Worm (Caenorhabditis elegans) whole organism, L1 larva: ENCODE measurements around the gene T24D5.2.
A peak's percentile ranks its signal among the peaks of the same experiment; 100 is the strongest.

Experiments used
- C04F5.9 ChIP-seq: sonication (generic microtip); optimal IDR thresholded peaks from 2 replicates; lab custom pipeline; 2016; ENCODE audit warnings: missing genetic modification characterization, missing compliant biosample characterization
- ama-1 ChIP-seq: fragments of 150-350 bp; optimal IDR thresholded peaks from 2 replicates; lab custom pipeline; 2014
- blmp-1 ChIP-seq: fragments of 150-350 bp; optimal IDR thresholded peaks from 2 replicates; lab custom pipeline; 2014; ENCODE audit warnings: missing biosample characterization, missing genetic modification characterization
- ceh-63 ChIP-seq: fragments of 200-800 bp; sonication (Bioruptor generic); optimal IDR thresholded peaks from 2 replicates; lab custom pipeline; 2018; ENCODE audit warnings: mild to moderate bottlenecking, missing genetic modification characterization, missing compliant biosample characterization
- ceh-8 ChIP-seq: fragments of 200-800 bp; sonication (Bioruptor generic); optimal IDR thresholded peaks from 2 replicates; lab custom pipeline; 2018; ENCODE audit warnings: mild to moderate bottlenecking, missing genetic modification characterization, moderate library complexity, missing compliant biosample characterization
- ceh-82 ChIP-seq, 3 experiments: fragments of 150-350 bp in 1 of 3; sonication (generic microtip) in 2 of 3; optimal IDR thresholded peaks; 2 replicates each; lab custom pipeline; 2014 to 2017; ENCODE audit warnings: missing biosample characterization in 3 of 3, missing genetic modification characterization in 3 of 3
- ceh-88 ChIP-seq: fragments of 200-800 bp; sonication (Bioruptor generic); IDR thresholded peaks from 2 replicates; pipeline ENCODE4 v1.3.6; 2022; ENCODE audit warnings: missing genetic modification characterization, missing compliant biosample characterization
- ces-1 ChIP-seq: fragments of 150-350 bp; optimal IDR thresholded peaks from 2 replicates; lab custom pipeline; 2014; ENCODE audit warnings: missing biosample characterization, missing genetic modification reagents, missing genetic modification characterization
- dpl-1 ChIP-seq, 3 experiments: fragments of 150-350 bp in 2 of 3; sonication (generic microtip) in 1 of 3; optimal IDR thresholded peaks; 2 replicates each; lab custom pipeline; 2014 to 2017; ENCODE audit warnings: missing biosample characterization in 3 of 3, missing genetic modification characterization in 3 of 3, missing genetic modification reagents in 3 of 3
- dsc-1 ChIP-seq: sonication (generic microtip); optimal IDR thresholded peaks from 2 replicates; lab custom pipeline; 2016; ENCODE audit warnings: mild to moderate bottlenecking, missing genetic modification characterization, missing compliant biosample characterization
- efl-1 ChIP-seq, 4 experiments: fragments of 150-350 bp; optimal IDR thresholded peaks in 3 of 4; peaks in 1 of 4; 1 replicate in 1 of 4; 2 replicates in 3 of 4; lab custom pipeline; 2014; ENCODE audit warnings: missing biosample characterization in 2 of 4, missing genetic modification characterization in 2 of 4, missing genetic modification reagents in 2 of 4
- efl-3 ChIP-seq: fragments of 200-800 bp; sonication (Bioruptor generic); optimal IDR thresholded peaks from 2 replicates; lab custom pipeline; 2018; ENCODE audit warnings: mild to moderate bottlenecking, missing genetic modification characterization, missing compliant biosample characterization
- egl-27 ChIP-seq, 2 experiments: fragments of 150-350 bp in 1 of 2; sonication (generic microtip); optimal IDR thresholded peaks; 3 replicates each; lab custom pipeline; 2017 to 2018; ENCODE audit warnings: missing biosample characterization in 2 of 2, missing genetic modification characterization in 2 of 2, missing genetic modification reagents in 2 of 2
- elt-2 ChIP-seq: sonication (generic microtip); optimal IDR thresholded peaks from 2 replicates; lab custom pipeline; 2016; ENCODE audit warnings: missing genetic modification characterization, mild to moderate bottlenecking, inconsistent platforms, missing compliant biosample characterization, missing genetic modification reagents
- fkh-10 ChIP-seq: sonication (generic microtip); optimal IDR thresholded peaks from 2 replicates; lab custom pipeline; 2017; ENCODE audit warnings: missing biosample characterization, missing genetic modification reagents, missing genetic modification characterization
- fkh-8 ChIP-seq: sonication (generic microtip); optimal IDR thresholded peaks from 2 replicates; lab custom pipeline; 2016; ENCODE audit warnings: mild to moderate bottlenecking, missing genetic modification characterization, missing compliant biosample characterization
- fos-1 ChIP-seq: fragments of 150-350 bp; optimal IDR thresholded peaks from 2 replicates; lab custom pipeline; 2014; ENCODE audit warnings: missing biosample characterization, missing genetic modification characterization
- hlh-17 ChIP-seq: fragments of 200-800 bp; sonication (Bioruptor generic); optimal IDR thresholded peaks from 2 replicates; lab custom pipeline; 2018; ENCODE audit warnings: missing genetic modification characterization, mild to moderate bottlenecking, missing compliant biosample characterization, moderate library complexity, borderline replicate concordance
- hlh-4 ChIP-seq: sonication (generic microtip); optimal IDR thresholded peaks from 2 replicates; lab custom pipeline; 2016; ENCODE audit warnings: mild to moderate bottlenecking, missing genetic modification characterization, missing compliant biosample characterization
- jun-1 ChIP-seq: fragments of 150-350 bp; optimal IDR thresholded peaks from 2 replicates; lab custom pipeline; 2014; ENCODE audit warnings: missing biosample characterization, missing genetic modification reagents, missing genetic modification characterization
- lin-14 ChIP-seq: fragments of 200-800 bp; sonication (Bioruptor generic); optimal IDR thresholded peaks from 2 replicates; lab custom pipeline; 2018; ENCODE audit warnings: mild to moderate bottlenecking, missing genetic modification characterization, moderate library complexity, missing compliant biosample characterization
- lsy-2 ChIP-seq, 2 experiments: fragments of 150-350 bp; optimal IDR thresholded peaks; 2 replicates each; lab custom pipeline; 2014; ENCODE audit warnings: missing biosample characterization in 2 of 2, missing genetic modification characterization in 2 of 2
- mef-2 ChIP-seq: fragments of 150-350 bp; optimal IDR thresholded peaks from 2 replicates; lab custom pipeline; 2014; ENCODE audit warnings: missing biosample characterization, missing genetic modification characterization
- nhr-237 ChIP-seq: fragments of 150-350 bp; optimal IDR thresholded peaks from 2 replicates; lab custom pipeline; 2014; ENCODE audit warnings: missing biosample characterization, missing genetic modification characterization
- nhr-76 ChIP-seq: sonication (generic microtip); optimal IDR thresholded peaks from 2 replicates; lab custom pipeline; 2017; ENCODE audit warnings: missing biosample characterization, missing genetic modification characterization
- nhr-77 ChIP-seq: fragments of 150-350 bp; optimal IDR thresholded peaks from 2 replicates; lab custom pipeline; 2014; ENCODE audit warnings: missing biosample characterization, missing genetic modification characterization
- nhr-84 ChIP-seq: sonication (generic microtip); optimal IDR thresholded peaks from 2 replicates; lab custom pipeline; 2017; ENCODE audit warnings: missing biosample characterization, missing genetic modification characterization
- nhr-85 ChIP-seq: sonication (generic microtip); peaks from one replicate; lab custom pipeline; 2016; ENCODE audit warnings: missing genetic modification characterization, inconsistent platforms, missing compliant biosample characterization
- pax-3 ChIP-seq: fragments of 200-800 bp; sonication (Bioruptor generic); optimal IDR thresholded peaks from 2 replicates; lab custom pipeline; 2018; ENCODE audit warnings: mild to moderate bottlenecking, missing genetic modification characterization, moderate library complexity, missing compliant biosample characterization
- sox-4 ChIP-seq: sonication (generic microtip); optimal IDR thresholded peaks from 2 replicates; lab custom pipeline; 2016; ENCODE audit warnings: missing genetic modification characterization, missing compliant biosample characterization
- swsn-7 ChIP-seq: sonication (generic microtip); optimal IDR thresholded peaks from 2 replicates; lab custom pipeline; 2016; ENCODE audit warnings: missing genetic modification characterization, missing compliant biosample characterization
- tbx-2 ChIP-seq: sonication (generic microtip); optimal IDR thresholded peaks from 2 replicates; lab custom pipeline; 2016; ENCODE audit warnings: missing genetic modification characterization, missing compliant biosample characterization
- unc-130 ChIP-seq: fragments of 150-350 bp; optimal IDR thresholded peaks from 2 replicates; lab custom pipeline; 2017; ENCODE audit warnings: missing biosample characterization, missing genetic modification characterization, inconsistent platforms
- unc-62 ChIP-seq: fragments of 150-350 bp; optimal IDR thresholded peaks from 2 replicates; lab custom pipeline; 2014; ENCODE audit warnings: missing biosample characterization, missing genetic modification reagents, missing genetic modification characterization
- unc-98 ChIP-seq: fragments of 200-800 bp; sonication (Bioruptor generic); IDR thresholded peaks from 2 replicates; pipeline ENCODE4 v1.3.6; 2022; ENCODE audit warnings: missing genetic modification characterization, missing compliant biosample characterization
- vab-15 ChIP-seq: sonication (generic microtip); optimal IDR thresholded peaks from 2 replicates; lab custom pipeline; 2017; ENCODE audit warnings: missing genotype, mild to moderate bottlenecking, missing genetic modification characterization, missing compliant biosample characterization
- zag-1 ChIP-seq: fragments of 150-350 bp; optimal IDR thresholded peaks from 2 replicates; lab custom pipeline; 2014; ENCODE audit warnings: missing biosample characterization, missing genetic modification characterization
- zip-4 ChIP-seq: fragments of 200-800 bp; sonication (Bioruptor generic); optimal IDR thresholded peaks from 2 replicates; lab custom pipeline; 2018; ENCODE audit warnings: mild to moderate bottlenecking, missing genetic modification characterization, moderate library complexity, missing compliant biosample characterization

The T24D5.2 gene

ce11 chrX:12602611-12603010 lies 16.4 kb upstream of the T24D5.2 start:
- TF ChIP-seq sox-4 (tag; lab: Kevin White, UChicago) (no peak), vab-15 (tag; lab: Kevin White, UChicago) (no peak), ceh-63 (GFP tag; lab: Kevin White, UChicago) (no peak), nhr-76 (tag; lab: Kevin White, UChicago) (no peak), fos-1 (tag; lab: Kevin White, UChicago) (no peak), ceh-82 (tag; optimal IDR thresholded peaks at IDR 0.05; lab: Kevin White, UChicago) (no peak), unc-98 (GFP tag; lab: Robert Waterston, UW) (no peak), nhr-85 (tag; lab: Kevin White, UChicago) (no peak), jun-1 (tag; lab: Kevin White, UChicago) (no peak), efl-3 (no peak), unc-130 (tag; lab: Kevin White, UChicago) (no peak), zip-4 (GFP tag; lab: Kevin White, UChicago) (no peak), tbx-2 (tag; lab: Kevin White, UChicago) (no peak), ama-1 (lab: Kevin White, UChicago) (no peak), lsy-2 (tag; optimal IDR thresholded peaks at IDR 0.05; lab: Kevin White, UChicago) (no peak), egl-27 (tag; optimal IDR thresholded peaks at IDR 0.05; lab: Kevin White, UChicago) (no peak), hlh-17 (GFP tag; lab: Kevin White, UChicago) (no peak), nhr-84 (no peak), nhr-237 (tag; lab: Kevin White, UChicago) (no peak), blmp-1 (tag; lab: Kevin White, UChicago) (no peak)

ce11 chrX:12596868-12597267 lies 10.6 kb upstream of the T24D5.2 start, which contains the start of gene T24D5.4:
Gene T24D5.4 (plus strand): TSS chrX:12597168.
- TF ChIP-seq efl-3 = no peak
- TF ChIP-seq nhr-85 (tag; lab: Kevin White, UChicago) = no peak
- TF ChIP-seq unc-130 (tag; lab: Kevin White, UChicago) = no peak
- no peak for TF ChIP-seq blmp-1 (tag; lab: Kevin White, UChicago)
- TF ChIP-seq fos-1 (tag; lab: Kevin White, UChicago) = no peak
- TF ChIP-seq C04F5.9 = no peak
- TF ChIP-seq nhr-76 (tag; lab: Kevin White, UChicago) = no peak
- no peak for TF ChIP-seq efl-1 (optimal IDR thresholded peaks at IDR 0.05; lab: Kevin White, UChicago)
- TF ChIP-seq efl-1 (GFP tag; optimal IDR thresholded peaks at IDR 0.05 in 1 of 2; lab: Kevin White, UChicago) = peak in 1 of 2 experiments; percentile 72
- TF ChIP-seq, all 84 proteins: peak for 1

ce11 chrX:12595954-12596353 lies 9.7 kb upstream of the T24D5.2 start:
- no peak for TF ChIP-seq lsy-2 (tag; optimal IDR thresholded peaks at IDR 0.05; lab: Kevin White, UChicago)
- peak; percentile 80 for TF ChIP-seq elt-2 (tag; lab: Kevin White, UChicago)

- TF ChIP-seq dsc-1 (tag; lab: Kevin White, UChicago) (peak; percentile 61), ceh-8 (GFP tag; lab: Kevin White, UChicago) (peak; percentile 90), pax-3 (tag; lab: Kevin White, UChicago) (no peak)
These were observed 9.0 kb upstream of the T24D5.2 start for ce11 chrX:12595217-12595616.

DNA sequence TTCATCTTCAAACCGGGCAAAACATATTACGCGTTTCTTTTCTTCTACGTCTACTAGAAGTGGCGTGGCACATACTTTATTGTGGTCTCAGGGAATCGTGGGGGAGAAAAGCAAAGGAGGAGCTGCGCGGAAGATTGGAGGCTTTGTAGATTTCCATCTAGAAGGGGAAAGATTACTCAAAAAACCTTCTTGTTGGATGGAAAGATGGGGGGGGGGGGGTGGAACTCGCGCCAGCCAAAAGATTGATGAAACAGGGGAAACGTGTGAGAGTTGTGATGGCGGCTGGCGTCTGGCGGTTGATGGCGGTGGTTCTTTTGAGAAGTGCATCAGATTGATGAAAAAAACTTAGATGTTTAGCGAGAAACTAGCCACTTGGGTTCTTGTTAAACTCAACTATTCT lies 3.3 kb upstream of the T24D5.2 start:
- TF ChIP-seq fos-1 (tag; lab: Kevin White, UChicago) (no peak), lin-14 (peak; percentile 2), fkh-10 (peak; percentile 15)

DNA sequence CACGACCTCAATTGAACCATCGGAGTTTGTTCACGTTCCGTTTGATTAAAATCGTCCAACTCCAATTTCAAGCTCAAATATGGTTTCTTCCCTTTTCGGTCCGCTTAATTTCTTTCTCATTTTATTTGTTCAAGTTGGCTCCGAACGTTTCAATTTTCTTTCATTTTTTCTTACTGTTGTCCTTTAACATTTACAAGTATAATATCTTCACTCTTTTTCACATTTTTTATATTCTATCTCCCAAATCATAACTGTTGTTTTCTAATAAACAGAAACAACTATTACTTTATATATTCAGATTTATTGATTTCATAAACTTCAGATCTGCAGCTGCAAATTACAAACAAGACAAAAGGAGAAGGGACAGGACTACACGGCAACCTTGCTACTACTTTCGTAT lies 2.8 kb downstream of the T24D5.2 start:
- TF ChIP-seq vab-15 (tag; lab: Kevin White, UChicago) = no peak
- TF ChIP-seq mef-2 = no peak
- TF ChIP-seq ama-1 (lab: Kevin White, UChicago) = no peak
- no peak for TF ChIP-seq zag-1 (tag; lab: Kevin White, UChicago)
- no peak for TF ChIP-seq nhr-76 (tag; lab: Kevin White, UChicago)
- TF ChIP-seq hlh-4 (tag; lab: Kevin White, UChicago) = no peak
- TF ChIP-seq swsn-7 (tag; lab: Kevin White, UChicago) = no peak
- no peak for TF ChIP-seq egl-27 (tag; optimal IDR thresholded peaks at IDR 0.05; lab: Kevin White, UChicago)
- TF ChIP-seq blmp-1 (tag; lab: Kevin White, UChicago) = no peak
- no peak for TF ChIP-seq ceh-88 (GFP tag; lab: Robert Waterston, UW)
- TF ChIP-seq unc-62 (GFP tag; lab: Kevin White, UChicago) = no peak
- TF ChIP-seq ces-1 (GFP tag; lab: Kevin White, UChicago) = no peak
- TF ChIP-seq nhr-84 = no peak
- TF ChIP-seq efl-3 = no peak
- TF ChIP-seq fkh-8 = no peak
- no peak for TF ChIP-seq dpl-1 (GFP tag; optimal IDR thresholded peaks at IDR 0.05; lab: Kevin White, UChicago)
- no peak for TF ChIP-seq nhr-77 (tag; lab: Kevin White, UChicago)
- TF ChIP-seq, all 84 proteins: peak for 0
